Worm (Caenorhabditis elegans) whole organism, young adult: ENCODE measurements around the gene W03C9.6.

ENCODE experiments used
- C17E4.6 ChIP-seq: fragments of 200-800 bp; sonication (Bioruptor generic); IDR thresholded peaks from 2 replicates; pipeline ENCODE4 v1.3.6; 2022; ENCODE audit warnings: missing genetic modification reagents, missing genetic modification characterization, missing compliant biosample characterization
- D2030.7 ChIP-seq: fragments of 200-800 bp; sonication (Bioruptor generic); IDR thresholded peaks from 2 replicates; pipeline ENCODE4 v1.3.6; 2022; ENCODE audit warnings: missing genetic modification reagents, missing genetic modification characterization, missing compliant biosample characterization
- F33H1.4 ChIP-seq: fragments of 200-800 bp; sonication (Bioruptor generic); IDR thresholded peaks from 2 replicates; pipeline ENCODE4 v1.3.6; 2022; ENCODE audit warnings: missing genetic modification reagents, missing genetic modification characterization, missing compliant biosample characterization
- F49E8.2 ChIP-seq: sonication (generic microtip); optimal IDR thresholded peaks from 3 replicates; lab custom pipeline; 2017; ENCODE audit warnings: missing genetic modification characterization, mild to moderate bottlenecking, missing compliant biosample characterization, antibody characterized with exemption, moderate library complexity; ENCODE audit not compliant: insufficient read depth
- K11D2.4 ChIP-seq: fragments of 200-800 bp; sonication (Bioruptor generic); IDR thresholded peaks from 2 replicates; pipeline ENCODE4 v1.3.6; 2022; ENCODE audit warnings: missing genetic modification reagents, missing genetic modification characterization, missing compliant biosample characterization
- T07F8.4 ChIP-seq: sonication (generic microtip); optimal IDR thresholded peaks from 2 replicates; lab custom pipeline; 2016; ENCODE audit warnings: mild to moderate bottlenecking, missing genetic modification characterization, moderate library complexity, missing compliant biosample characterization
- Y56A3A.18 ChIP-seq: fragments of 200-800 bp; sonication (Bioruptor generic); IDR thresholded peaks from 2 replicates; pipeline ENCODE4 v1.3.6; 2022; ENCODE audit warnings: missing genetic modification reagents, missing genetic modification characterization, missing compliant biosample characterization
- Y67H2A.10 ChIP-seq: fragments of 200-800 bp; sonication (Bioruptor generic); conservative IDR thresholded peaks from 2 replicates; pipeline ENCODE4 v1.3.6; 2022; ENCODE audit warnings: missing genetic modification reagents, missing genetic modification characterization, missing compliant biosample characterization
- ZK185.1 ChIP-seq: sonication (generic microtip); optimal IDR thresholded peaks from 2 replicates; lab custom pipeline; 2016; ENCODE audit warnings: mild to moderate bottlenecking, missing genetic modification characterization, missing compliant biosample characterization; ENCODE audit not compliant: poor library complexity, severe bottlenecking
- akir-1 ChIP-seq: fragments of 200-800 bp; sonication (Bioruptor generic); optimal IDR thresholded peaks from 2 replicates; lab custom pipeline; 2018; ENCODE audit warnings: mild to moderate bottlenecking, missing genetic modification characterization, moderate library complexity, missing compliant biosample characterization
- aptf-2 ChIP-seq: fragments of 200-800 bp; sonication (Bioruptor generic); conservative IDR thresholded peaks from 2 replicates; pipeline ENCODE4 v1.3.6; 2022; ENCODE audit warnings: missing genetic modification reagents, missing genetic modification characterization, missing compliant biosample characterization
- athp-1 ChIP-seq: sonication (generic microtip); optimal IDR thresholded peaks from 2 replicates; lab custom pipeline; 2017; ENCODE audit warnings: mild to moderate bottlenecking, missing genetic modification characterization, missing compliant biosample characterization
- bed-2 ChIP-seq: fragments of 200-800 bp; sonication (Bioruptor generic); IDR thresholded peaks from 2 replicates; pipeline ENCODE4 v1.3.6; 2022; ENCODE audit warnings: missing genetic modification reagents, missing genetic modification characterization, missing compliant biosample characterization
- ccch-3 ChIP-seq: fragments of 200-800 bp; sonication (Bioruptor generic); optimal IDR thresholded peaks from 2 replicates; lab custom pipeline; 2018; ENCODE audit warnings: mild to moderate bottlenecking, missing genetic modification characterization, missing compliant biosample characterization
- cebp-2 ChIP-seq: fragments of 200-800 bp; sonication (Bioruptor generic); IDR thresholded peaks from 2 replicates; pipeline ENCODE4 v1.3.6; 2022; ENCODE audit warnings: missing genetic modification characterization, missing compliant biosample characterization
- ceh-79 ChIP-seq: sonication (generic microtip); optimal IDR thresholded peaks from 2 replicates; lab custom pipeline; 2017; ENCODE audit warnings: mild to moderate bottlenecking, missing genetic modification characterization, missing compliant biosample characterization
- die-1 ChIP-seq: sonication (generic microtip); optimal IDR thresholded peaks from 2 replicates; lab custom pipeline; 2016; ENCODE audit warnings: missing genotype, mild to moderate bottlenecking, missing genetic modification characterization, missing compliant biosample characterization
- dpff-1 ChIP-seq: sonication (generic microtip); optimal IDR thresholded peaks from 2 replicates; lab custom pipeline; 2017; ENCODE audit warnings: mild to moderate bottlenecking, missing genetic modification characterization, missing compliant biosample characterization
- dpl-1 ChIP-seq: fragments of 150-350 bp; optimal IDR thresholded peaks from 2 replicates; lab custom pipeline; 2014; ENCODE audit warnings: missing biosample characterization, missing genetic modification reagents, missing genetic modification characterization
- efl-1 ChIP-seq: fragments of 150-350 bp; optimal IDR thresholded peaks from 2 replicates; lab custom pipeline; 2014; ENCODE audit warnings: missing biosample characterization, missing genetic modification reagents, missing genetic modification characterization
- fkh-3 ChIP-seq: sonication (generic microtip); optimal IDR thresholded peaks from 2 replicates; lab custom pipeline; 2016; ENCODE audit warnings: mild to moderate bottlenecking, missing genetic modification characterization, missing compliant biosample characterization
- hmg-1.2 ChIP-seq: fragments of 200-800 bp; sonication (Bioruptor generic); IDR thresholded peaks from 2 replicates; pipeline ENCODE4 v1.3.6; 2022; ENCODE audit warnings: missing genetic modification reagents, missing genetic modification characterization, missing compliant biosample characterization
- hsf-1 ChIP-seq: fragments of 200-800 bp; sonication (Bioruptor generic); IDR thresholded peaks from 2 replicates; pipeline ENCODE4 v1.3.6; 2022; ENCODE audit warnings: missing genetic modification reagents, missing genetic modification characterization, missing compliant biosample characterization
- lag-1 ChIP-seq: fragments of 200-800 bp; sonication (Bioruptor generic); IDR thresholded peaks from 2 replicates; pipeline ENCODE4 v1.3.6; 2022; ENCODE audit warnings: missing genetic modification reagents, missing genetic modification characterization, missing compliant biosample characterization
- lin-26 ChIP-seq: fragments of 200-800 bp; sonication (Bioruptor generic); IDR thresholded peaks from 2 replicates; pipeline ENCODE4 v1.3.6; 2022; ENCODE audit warnings: missing genetic modification reagents, missing genetic modification characterization, missing compliant biosample characterization
- lin-54 ChIP-seq: fragments of 200-800 bp; sonication (Bioruptor generic); optimal IDR thresholded peaks from 2 replicates; lab custom pipeline; 2018; ENCODE audit warnings: mild to moderate bottlenecking, missing genetic modification characterization, missing compliant biosample characterization
- lsl-1 ChIP-seq: fragments of 200-800 bp; sonication (Bioruptor generic); optimal IDR thresholded peaks from 2 replicates; lab custom pipeline; 2018; ENCODE audit warnings: mild to moderate bottlenecking, missing genetic modification characterization, moderate library complexity, missing compliant biosample characterization
- madf-6 ChIP-seq: fragments of 200-800 bp; sonication (Bioruptor generic); IDR thresholded peaks from 2 replicates; pipeline ENCODE4 v1.3.6; 2022; ENCODE audit warnings: missing genetic modification reagents, missing genetic modification characterization, missing compliant biosample characterization
- mcd-1 ChIP-seq: fragments of 200-800 bp; sonication (Bioruptor generic); IDR thresholded peaks from 2 replicates; pipeline ENCODE4 v1.3.6; 2022; ENCODE audit warnings: missing genetic modification reagents, missing genetic modification characterization, missing compliant biosample characterization
- mxl-1 ChIP-seq: sonication (generic microtip); optimal IDR thresholded peaks from 2 replicates; lab custom pipeline; 2016; ENCODE audit warnings: missing genetic modification characterization, missing compliant biosample characterization
- nfya-2 ChIP-seq: fragments of 200-800 bp; sonication (Bioruptor generic); IDR thresholded peaks from 2 replicates; pipeline ENCODE4 v1.3.6; 2022; ENCODE audit warnings: missing genetic modification reagents, missing genetic modification characterization, missing compliant biosample characterization
- nfyb-1 ChIP-seq: fragments of 200-800 bp; sonication (Bioruptor generic); IDR thresholded peaks from 2 replicates; pipeline ENCODE4 v1.3.6; 2022; ENCODE audit warnings: missing genetic modification reagents, missing genetic modification characterization, missing compliant biosample characterization
- nhr-179 ChIP-seq: sonication (generic microtip); optimal IDR thresholded peaks from 2 replicates; lab custom pipeline; 2016; ENCODE audit warnings: mild to moderate bottlenecking, missing genetic modification characterization, missing compliant biosample characterization
- nhr-90 ChIP-seq: sonication (generic microtip); optimal IDR thresholded peaks from 2 replicates; lab custom pipeline; 2016; ENCODE audit warnings: missing genotype, mild to moderate bottlenecking, missing genetic modification characterization, missing compliant biosample characterization
- repo-1 ChIP-seq: sonication (generic microtip); optimal IDR thresholded peaks from 2 replicates; lab custom pipeline; 2017; ENCODE audit warnings: mild to moderate bottlenecking, missing genetic modification characterization, missing compliant biosample characterization
- snpc-1.1 ChIP-seq: sonication (generic microtip); optimal IDR thresholded peaks from 2 replicates; lab custom pipeline; 2017; ENCODE audit warnings: missing genetic modification characterization, mild to moderate bottlenecking, missing compliant biosample characterization, antibody characterized with exemption, moderate library complexity, missing genotype, missing genetic modification reagents; ENCODE audit not compliant: insufficient read depth
- snpc-1.3 ChIP-seq: sonication (generic microtip); optimal IDR thresholded peaks from 2 replicates; lab custom pipeline; 2017; ENCODE audit warnings: missing genetic modification characterization, mild to moderate bottlenecking, missing compliant biosample characterization, antibody characterized with exemption, moderate library complexity, missing genotype, missing genetic modification reagents; ENCODE audit not compliant: insufficient read depth
- snpc-3.4 ChIP-seq: sonication (generic microtip); optimal IDR thresholded peaks from 2 replicates; lab custom pipeline; 2017; ENCODE audit warnings: missing genetic modification characterization, mild to moderate bottlenecking, missing compliant biosample characterization, antibody characterized with exemption, moderate library complexity, missing genotype, missing genetic modification reagents
- snpc-4 ChIP-seq, 5 experiments: fragments of 150-350 bp in 1 of 5; sonication (generic microtip) in 4 of 5; optimal IDR thresholded peaks; 2 replicates each; lab custom pipeline; 2014 to 2018; ENCODE audit warnings: missing genetic modification characterization in 5 of 5, missing biosample characterization in 3 of 5, antibody characterized with exemption in 2 of 5, mild to moderate bottlenecking in 2 of 5, missing compliant biosample characterization in 2 of 5, missing genotype in 2 of 5, moderate library complexity in 2 of 5, missing genetic modification reagents in 1 of 5
- tbx-9 ChIP-seq: sonication (generic microtip); optimal IDR thresholded peaks from 2 replicates; lab custom pipeline; 2016; ENCODE audit warnings: borderline replicate concordance, missing genetic modification characterization, inconsistent platforms, missing compliant biosample characterization
- xnd-1 ChIP-seq: sonication (generic microtip); optimal IDR thresholded peaks from 2 replicates; lab custom pipeline; 2016; ENCODE audit warnings: missing genotype, missing genetic modification reagents, missing genetic modification characterization, missing compliant biosample characterization
- ztf-28 ChIP-seq: fragments of 200-800 bp; sonication (Bioruptor generic); IDR thresholded peaks from 2 replicates; pipeline ENCODE4 v1.3.6; 2022; ENCODE audit warnings: missing genetic modification reagents, missing genetic modification characterization, missing compliant biosample characterization

Gene W03C9.6

DNA sequence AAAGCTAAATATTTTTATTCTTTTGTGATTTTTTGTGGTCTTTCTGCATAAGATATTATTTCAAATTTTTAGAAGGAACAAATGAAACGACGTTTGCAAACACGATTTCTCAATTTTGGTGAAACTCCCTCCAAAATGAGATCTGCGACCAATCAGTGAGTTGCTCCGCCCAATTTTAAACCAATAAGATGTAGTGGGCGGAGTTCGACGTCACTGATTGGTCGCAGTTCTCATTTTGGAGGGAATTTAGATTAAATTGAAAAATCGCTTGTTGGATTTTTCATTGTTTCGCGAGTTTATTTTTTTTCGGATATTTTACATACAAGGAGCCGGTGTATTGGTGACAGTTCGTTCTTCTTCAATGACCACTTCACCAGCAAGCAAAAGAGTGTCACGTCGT, 43.7 kb upstream of the W03C9.6 start:
- TF ChIP-seq die-1 (no peak), nfyb-1 (GFP tag; lab: Robert Waterston, UW) (peak; percentile 61)

DNA sequence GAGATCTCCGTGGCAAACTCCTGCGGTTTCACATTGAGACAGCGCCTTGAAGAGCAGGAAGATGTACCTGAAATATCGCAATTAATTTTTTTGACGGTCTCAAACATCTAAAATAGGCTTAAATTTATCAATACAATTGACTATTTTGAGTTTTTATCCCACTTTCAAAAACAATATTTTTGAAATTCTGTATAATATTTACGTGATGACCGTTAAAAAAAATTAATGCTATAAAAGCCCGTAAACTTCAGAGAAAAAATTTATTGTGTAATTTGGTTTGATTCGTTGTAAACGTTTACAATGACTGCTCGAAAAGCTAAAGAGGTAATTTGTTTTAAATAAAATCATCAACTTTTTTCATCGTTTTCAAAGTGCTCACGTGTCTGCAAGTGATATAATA, 40.0 kb upstream of the W03C9.6 start, which contains the start of gene ZK930.7:
Gene ZK930.7, plus strand, starts transcription at position 301 of the 400 bp plus-strand sequence.
- TF ChIP-seq ZK185.1 (no peak), dpff-1 (tag; lab: Kevin White, UChicago) (no peak), Y56A3A.18 (no peak), lin-54 (GFP tag; lab: Kevin White, UChicago) (no peak), repo-1 (tag; lab: Kevin White, UChicago) (no peak), ccch-3 (GFP tag; lab: Kevin White, UChicago) (no peak)

ce11 chrII:11915770-11916554, 38.3 kb upstream of the W03C9.6 start, which contains the start of the genes vps-15 and hmg-12:
Gene vps-15 (minus strand): TSS chrII:11915852.
Gene hmg-12 (plus strand): TSS chrII:11916513.
- TF ChIP-seq T07F8.4 (tag; lab: Kevin White, UChicago) (no peak), bed-2 (GFP tag; lab: Robert Waterston, UW) (no peak), athp-1 (tag; lab: Kevin White, UChicago) (no peak), F49E8.2 (tag; lab: Kevin White, UChicago) (peak; percentile 60), mcd-1 (GFP tag; lab: Robert Waterston, UW) (no peak), snpc-1.1 (tag; lab: Kevin White, UChicago) (no peak), Y67H2A.10 (GFP tag; lab: Robert Waterston, UW) (no peak), snpc-3.4 (tag; lab: Kevin White, UChicago) (peak; percentile 20), lin-26 (no peak), F33H1.4 (GFP tag; lab: Robert Waterston, UW) (peak; percentile 58), mxl-1 (tag; lab: Kevin White, UChicago) (no peak), fkh-3 (tag; lab: Kevin White, UChicago) (no peak), lag-1 (GFP tag; lab: Robert Waterston, UW) (no peak), nfya-2 (GFP tag; lab: Robert Waterston, UW) (no peak), snpc-1.3 (tag; lab: Kevin White, UChicago) (peak; percentile 45), ceh-79 (tag; lab: Kevin White, UChicago) (no peak), nfyb-1 (GFP tag; lab: Robert Waterston, UW) (no peak), D2030.7 (GFP tag; lab: Robert Waterston, UW) (peak; percentile 17; the same call in 1 of the 2 replicates), hmg-1.2 (GFP tag; lab: Robert Waterston, UW) (peak; percentile 95), K11D2.4 (GFP tag; lab: Robert Waterston, UW) (no peak), dpl-1 (GFP tag; lab: Kevin White, UChicago) (peak; percentile 37), ZK185.1 (no peak), akir-1 (GFP tag; lab: Kevin White, UChicago) (no peak), cebp-2 (GFP tag; lab: Robert Waterston, UW) (no peak), lin-54 (GFP tag; lab: Kevin White, UChicago) (peak; percentile 40), xnd-1 (tag; lab: Kevin White, UChicago) (peak; percentile 26), aptf-2 (GFP tag; lab: Robert Waterston, UW) (no peak), madf-6 (peak; percentile 67), snpc-4 (GFP tag; optimal IDR thresholded peaks at IDR 0.05; lab: Kevin White, UChicago) (no peak), snpc-4 (tag; optimal IDR thresholded peaks at IDR 0.05; lab: Kevin White, UChicago) (no peak), lsl-1 (GFP tag; lab: Kevin White, UChicago) (peak; percentile 82), hsf-1 (no peak), tbx-9 (tag; lab: Kevin White, UChicago) (no peak), ccch-3 (GFP tag; lab: Kevin White, UChicago) (no peak), efl-1 (GFP tag; lab: Kevin White, UChicago) (peak; percentile 19), ztf-28 (GFP tag; lab: Robert Waterston, UW) (no peak), nhr-90 (tag; lab: Kevin White, UChicago) (no peak), nhr-179 (no peak), C17E4.6 (GFP tag; lab: Robert Waterston, UW) (no peak)
